Fruit fly (Drosophila melanogaster): ENCODE data around the gene Polr2I.

The Polr2I gene

dm6 chr3R:14310062-14310461 lies 1.2 kb downstream of the Polr2I start, which contains the start of gene CG31321:
Gene CG31321 (plus strand): TSS chr3R:14310362.
- TF ChIP-seq tj (GFP tag; optimal IDR thresholded peaks at IDR 0.05) (no peak), CG14711 (tag; optimal IDR thresholded peaks at IDR 0.05) (no peak), CG11617 (GFP tag; optimal IDR thresholded peaks at IDR 0.05) (no peak), CG1620 (GFP tag; optimal IDR thresholded peaks at IDR 0.05) (no peak), Hr96 (GFP tag; optimal IDR thresholded peaks at IDR 0.05) (no peak), CG7101 (tag; optimal IDR thresholded peaks at IDR 0.05) (no peak), toe (GFP tag; optimal IDR thresholded peaks at IDR 0.05) (no peak), cic (GFP tag; optimal IDR thresholded peaks at IDR 0.05) (no peak), cnc (optimal IDR thresholded peaks at IDR 0.05) (no peak), pad (GFP tag; optimal IDR thresholded peaks at IDR 0.05) (no peak), bab1 (GFP tag; optimal IDR thresholded peaks at IDR 0.05) (no peak), CG12768 (GFP tag; optimal IDR thresholded peaks at IDR 0.05) (no peak)

- TF ChIP-seq toe (GFP tag; optimal IDR thresholded peaks at IDR 0.05) (no peak), cnc (optimal IDR thresholded peaks at IDR 0.05) (no peak), ovo (GFP tag; optimal IDR thresholded peaks at IDR 0.05) (no peak), CG14711 (tag; optimal IDR thresholded peaks at IDR 0.05) (no peak), Hr96 (GFP tag; optimal IDR thresholded peaks at IDR 0.05) (no peak), CG12768 (GFP tag; optimal IDR thresholded peaks at IDR 0.05) (no peak), pad (GFP tag; optimal IDR thresholded peaks at IDR 0.05) (no peak), CG5204 (GFP tag; optimal IDR thresholded peaks at IDR 0.05) (no peak), CG1620 (GFP tag; optimal IDR thresholded peaks at IDR 0.05) (no peak)
Observed at dm6 chr3R:14311027-14311426, 2.1 kb downstream of the Polr2I start.

DNA sequence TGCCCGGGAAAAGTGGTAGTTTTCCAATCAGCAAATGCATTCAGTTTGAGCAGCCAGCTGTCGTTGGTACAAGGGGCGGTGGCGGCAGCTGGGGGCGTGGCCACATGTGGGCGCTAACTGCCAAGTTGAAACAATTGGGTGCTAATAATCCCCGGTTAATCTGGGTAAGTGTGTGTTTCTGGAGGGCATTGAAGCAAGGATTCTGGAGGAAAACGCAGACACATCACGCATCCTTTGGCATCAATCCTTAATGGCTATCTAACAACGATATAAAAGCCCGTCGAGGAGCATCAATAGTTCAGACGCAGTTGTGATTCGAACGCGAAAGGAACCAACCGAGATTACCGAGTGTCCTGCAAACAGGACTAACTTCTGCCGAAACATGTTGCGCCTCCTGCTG lies 5.7 kb downstream of the Polr2I start, which contains the start of gene Crz:
TSS of gene Crz (plus strand) at position 301 of the 400 bp plus-strand sequence.
- no peak for TF ChIP-seq toe (GFP tag; optimal IDR thresholded peaks at IDR 0.05)
- no peak for TF ChIP-seq CG1620 (GFP tag; optimal IDR thresholded peaks at IDR 0.05)
- no peak for TF ChIP-seq CG14711 (tag; optimal IDR thresholded peaks at IDR 0.05)
- TF ChIP-seq bab1 (GFP tag; optimal IDR thresholded peaks at IDR 0.05) = no peak
- TF ChIP-seq CG12768 (GFP tag; optimal IDR thresholded peaks at IDR 0.05) = no peak
- TF ChIP-seq Mnt (GFP tag; optimal IDR thresholded peaks at IDR 0.05) = no peak
- no peak for TF ChIP-seq kay (GFP tag; ENCODE audit: borderline replicate concordance)
- no peak for TF ChIP-seq CG11617 (GFP tag; optimal IDR thresholded peaks at IDR 0.05)
- TF ChIP-seq cic (GFP tag; optimal IDR thresholded peaks at IDR 0.05) = no peak
- no peak for TF ChIP-seq CG7101 (tag; optimal IDR thresholded peaks at IDR 0.05)
- no peak for TF ChIP-seq CG5204 (GFP tag; optimal IDR thresholded peaks at IDR 0.05)

dm6 chr3R:14315912-14316444 lies 7.1 kb downstream of the Polr2I start, which contains the start of gene Set8:
Gene Set8 (plus strand): TSS chr3R:14316038.
- TF ChIP-seq tj (GFP tag; optimal IDR thresholded peaks at IDR 0.05) (peak; percentile 34), Mnt (GFP tag; optimal IDR thresholded peaks at IDR 0.05) (peak; percentile 86), CG14711 (tag; optimal IDR thresholded peaks at IDR 0.05) (peak; percentile 33), CG7045 (GFP tag; optimal IDR thresholded peaks at IDR 0.05) (no peak), Hr96 (GFP tag; optimal IDR thresholded peaks at IDR 0.05) (no peak), bab1 (GFP tag; optimal IDR thresholded peaks at IDR 0.05) (peak; percentile 56), toe (GFP tag; optimal IDR thresholded peaks at IDR 0.05) (no peak), pad (GFP tag; optimal IDR thresholded peaks at IDR 0.05) (peak; percentile 67), ovo (GFP tag; optimal IDR thresholded peaks at IDR 0.05) (no peak), kay (GFP tag; ENCODE audit: borderline replicate concordance) (no peak), CG5204 (GFP tag; optimal IDR thresholded peaks at IDR 0.05) (no peak), Clk (GFP tag; optimal IDR thresholded peaks at IDR 0.05) (no peak), CG11617 (GFP tag; optimal IDR thresholded peaks at IDR 0.05) (peak; percentile 56), cic (GFP tag; optimal IDR thresholded peaks at IDR 0.05) (peak; percentile 74), CG12768 (GFP tag; optimal IDR thresholded peaks at IDR 0.05) (peak; percentile 70), CG7101 (tag; optimal IDR thresholded peaks at IDR 0.05) (no peak), CG1620 (GFP tag; optimal IDR thresholded peaks at IDR 0.05) (no peak), cnc (optimal IDR thresholded peaks at IDR 0.05) (no peak), CG33017 (tag; optimal IDR thresholded peaks at IDR 0.05) (peak; percentile 56), Crg-1 (GFP tag; optimal IDR thresholded peaks at IDR 0.05) (peak; percentile 36)

- TF ChIP-seq tj (GFP tag; optimal IDR thresholded peaks at IDR 0.05) = peak; percentile 62
- TF ChIP-seq cic (GFP tag; optimal IDR thresholded peaks at IDR 0.05) = no peak
- peak; percentile 66 for TF ChIP-seq CG7101 (tag; optimal IDR thresholded peaks at IDR 0.05)
- no peak for TF ChIP-seq Hr96 (GFP tag; optimal IDR thresholded peaks at IDR 0.05)
- peak; percentile 84 for TF ChIP-seq ovo (GFP tag; optimal IDR thresholded peaks at IDR 0.05)
- TF ChIP-seq pad (GFP tag; optimal IDR thresholded peaks at IDR 0.05) = peak; percentile 44
- peak; percentile 41 for TF ChIP-seq Crg-1 (GFP tag; optimal IDR thresholded peaks at IDR 0.05)
- TF ChIP-seq CG7045 (GFP tag; optimal IDR thresholded peaks at IDR 0.05) = peak; percentile 77
- TF ChIP-seq CG12768 (GFP tag; optimal IDR thresholded peaks at IDR 0.05) = peak; percentile 77
- no peak for TF ChIP-seq toe (GFP tag; optimal IDR thresholded peaks at IDR 0.05)
- peak; percentile 30 for TF ChIP-seq CG14711 (tag; optimal IDR thresholded peaks at IDR 0.05)
- TF ChIP-seq cnc (optimal IDR thresholded peaks at IDR 0.05) = no peak
- TF ChIP-seq kay (GFP tag; ENCODE audit: borderline replicate concordance) = no peak
- peak; percentile 75 for TF ChIP-seq CG11617 (GFP tag; optimal IDR thresholded peaks at IDR 0.05)
- TF ChIP-seq CG5204 (GFP tag; optimal IDR thresholded peaks at IDR 0.05) = no peak
- TF ChIP-seq CG1620 (GFP tag; optimal IDR thresholded peaks at IDR 0.05) = peak; percentile 77
- TF ChIP-seq CG33017 (tag; optimal IDR thresholded peaks at IDR 0.05) = peak; percentile 56
- TF ChIP-seq bab1 (GFP tag; optimal IDR thresholded peaks at IDR 0.05) = no peak
- TF ChIP-seq Clk (GFP tag; optimal IDR thresholded peaks at IDR 0.05) = peak; percentile 79
- TF ChIP-seq Mnt (GFP tag; optimal IDR thresholded peaks at IDR 0.05) = peak; percentile 44
Observed at dm6 chr3R:14326250-14327112, 17.6 kb downstream of the Polr2I start, which contains the start of the genes Afti and ATPsynE. Gene Afti (minus strand): TSS chr3R:14326689. Gene ATPsynE (plus strand): TSS chr3R:14326947.

All from whole organism, adult.